Worm (Caenorhabditis elegans): Measurements from ENCODE around the gene F53G2.13.

ce11 chrII:2445164-2445563 is 38.4 kb upstream of the F53G2.13 start:
- TF ChIP-seq ceh-13 (GFP tag; optimal IDR thresholded peaks at IDR 0.05) (no peak), flt-1 (GFP tag; IDR thresholded peaks at IDR 0.05) (no peak), ama-1 (optimal IDR thresholded peaks at IDR 0.05) (no peak), tbx-11 (GFP tag; IDR thresholded peaks at IDR 0.05) (no peak)

All from whole organism, early embryonic.